Fruit fly (Drosophila melanogaster) whole organism, embryonic: ENCODE data around the gene CG43922.
A peak's percentile ranks its signal among the peaks of the same experiment; 100 is the strongest.

Experiments
- Adf1 ChIP-seq: fragments of 200-800 bp; sonication (Bioruptor generic); IDR thresholded peaks from 2 replicates; pipeline ENCODE4 v1.3.6; 2022; ENCODE audit warnings: missing biosample characterization, missing genetic modification characterization
- CG11696 ChIP-seq: fragments of 200-800 bp; sonication (Bioruptor generic); IDR thresholded peaks from 2 replicates; pipeline ENCODE4 v1.3.6; 2022; ENCODE audit warnings: missing biosample characterization, missing genetic modification characterization
- CG12391 ChIP-seq: fragments of 200-800 bp; sonication (Bioruptor generic); optimal IDR thresholded peaks from 3 replicates; lab custom pipeline; 2018; ENCODE audit warnings: missing biosample characterization, mild to moderate bottlenecking, missing genetic modification characterization, moderate library complexity
- CG13123 ChIP-seq: fragments of 200-800 bp; sonication (Bioruptor generic); optimal IDR thresholded peaks from 2 replicates; lab custom pipeline; 2016; ENCODE audit warnings: missing biosample characterization, missing genetic modification characterization
- CG13424 ChIP-seq: fragments of 200-800 bp; sonication (Bioruptor generic); optimal IDR thresholded peaks from 2 replicates; lab custom pipeline; 2019; ENCODE audit warnings: missing biosample characterization, mild to moderate bottlenecking, missing genetic modification characterization, moderate library complexity
- CG14441 ChIP-seq: fragments of 200-800 bp; sonication (Bioruptor generic); IDR thresholded peaks from 2 replicates; pipeline ENCODE4 v1.3.6; 2022; ENCODE audit warnings: missing biosample characterization, missing genetic modification characterization
- CG14710 ChIP-seq: fragments of 200-800 bp; sonication (Bioruptor generic); optimal IDR thresholded peaks from 3 replicates; lab custom pipeline; 2019; ENCODE audit warnings: missing biosample characterization, mild to moderate bottlenecking, missing genetic modification characterization, moderate library complexity
- CG17385 ChIP-seq: fragments of 200-800 bp; sonication (Bioruptor generic); optimal IDR thresholded peaks from 3 replicates; lab custom pipeline; 2018; ENCODE audit warnings: missing biosample characterization, mild to moderate bottlenecking, missing genetic modification characterization
- CG31388 ChIP-seq: fragments of 200-800 bp; sonication (Bioruptor generic); optimal IDR thresholded peaks from 2 replicates; lab custom pipeline; 2016; ENCODE audit warnings: missing biosample characterization, missing genetic modification characterization
- CG4854 ChIP-seq: fragments of 200-800 bp; sonication (Bioruptor generic); optimal IDR thresholded peaks from 2 replicates; lab custom pipeline; 2016; ENCODE audit warnings: missing biosample characterization, missing genetic modification characterization, inconsistent platforms
- CG6791 ChIP-seq: fragments of 200-800 bp; sonication (Bioruptor generic); IDR thresholded peaks from 3 replicates; pipeline ENCODE4 v1.3.6; 2022; ENCODE audit warnings: missing biosample characterization, missing genetic modification characterization; ENCODE audit not compliant: partially characterized antibody
- CG7271 ChIP-seq: fragments of 200-800 bp; sonication (Bioruptor generic); optimal IDR thresholded peaks from 2 replicates; lab custom pipeline; 2018; ENCODE audit warnings: missing biosample characterization, mild to moderate bottlenecking, missing genetic modification characterization, moderate library complexity
- CG8765 ChIP-seq: fragments of 200-800 bp; sonication (Bioruptor generic); IDR thresholded peaks from 2 replicates; pipeline ENCODE4 v1.3.6; 2022; ENCODE audit warnings: missing biosample characterization, missing genetic modification characterization
- Camta ChIP-seq: fragments of 200-800 bp; sonication (Bioruptor generic); optimal IDR thresholded peaks from 2 replicates; lab custom pipeline; 2016; ENCODE audit warnings: missing biosample characterization, missing genetic modification characterization
- CrebB ChIP-seq: fragments of 200-800 bp; sonication (Bioruptor generic); optimal IDR thresholded peaks from 3 replicates; lab custom pipeline; 2018; ENCODE audit warnings: missing biosample characterization, mild to moderate bottlenecking, missing genetic modification characterization
- Dek ChIP-seq: fragments of 200-800 bp; sonication (Bioruptor generic); optimal IDR thresholded peaks from 3 replicates; lab custom pipeline; 2019; ENCODE audit warnings: missing biosample characterization, mild to moderate bottlenecking, missing genetic modification characterization, moderate library complexity
- Doc2 ChIP-seq: fragments of 200-800 bp; sonication (Bioruptor generic); IDR thresholded peaks from 2 replicates; pipeline ENCODE4 v1.3.6; 2022; ENCODE audit warnings: missing biosample characterization, missing genetic modification characterization
- HHEX ChIP-seq: fragments of 200-800 bp; sonication (Bioruptor generic); optimal IDR thresholded peaks from 3 replicates; lab custom pipeline; 2017; ENCODE audit warnings: missing biosample characterization, mild to moderate bottlenecking, missing genetic modification characterization, missing genetic modification reagents
- MTF-1 ChIP-seq: fragments of 200-800 bp; sonication (Bioruptor generic); optimal IDR thresholded peaks from 2 replicates; lab custom pipeline; 2018; ENCODE audit warnings: missing biosample characterization, mild to moderate bottlenecking, missing genetic modification characterization, borderline replicate concordance
- Oli ChIP-seq: fragments of 200-800 bp; sonication (Bioruptor generic); optimal IDR thresholded peaks from 2 replicates; lab custom pipeline; 2018; ENCODE audit warnings: missing biosample characterization, mild to moderate bottlenecking, missing genetic modification characterization, moderate library complexity
- PHDP ChIP-seq: fragments of 200-800 bp; sonication (Bioruptor generic); optimal IDR thresholded peaks from 3 replicates; lab custom pipeline; 2018; ENCODE audit warnings: missing biosample characterization, mild to moderate bottlenecking, missing genetic modification characterization, moderate library complexity
- Spps ChIP-seq: fragments of 200-800 bp; sonication (Bioruptor generic); optimal IDR thresholded peaks from 2 replicates; lab custom pipeline; 2018; ENCODE audit warnings: missing biosample characterization, mild to moderate bottlenecking, missing genetic modification characterization
- YL-1 ChIP-seq: fragments of 200-800 bp; sonication (Bioruptor generic); optimal IDR thresholded peaks from 3 replicates; lab custom pipeline; 2017; ENCODE audit warnings: missing biosample characterization, mild to moderate bottlenecking, missing genetic modification characterization
- amos ChIP-seq: fragments of 200-800 bp; sonication (Bioruptor generic); IDR thresholded peaks from 2 replicates; pipeline ENCODE4 v1.3.6; 2022; ENCODE audit warnings: missing biosample characterization, missing genetic modification characterization; ENCODE audit not compliant: partially characterized antibody
- ase ChIP-seq: fragments of 200-800 bp; sonication (Bioruptor generic); IDR thresholded peaks from 3 replicates; pipeline ENCODE4 v1.3.6; 2022; ENCODE audit warnings: missing biosample characterization, missing genetic modification characterization
- caup ChIP-seq: fragments of 200-800 bp; sonication (Bioruptor generic); optimal IDR thresholded peaks from 3 replicates; lab custom pipeline; 2017; ENCODE audit warnings: missing biosample characterization, mild to moderate bottlenecking, missing genetic modification characterization, moderate library complexity; ENCODE audit not compliant: severe bottlenecking
- exex ChIP-seq: fragments of 200-800 bp; sonication (Bioruptor generic); optimal IDR thresholded peaks from 4 replicates; lab custom pipeline; 2018; ENCODE audit warnings: missing biosample characterization, mild to moderate bottlenecking, missing genetic modification characterization, moderate library complexity
- fd3F ChIP-seq: fragments of 200-800 bp; sonication (Bioruptor generic); optimal IDR thresholded peaks from 2 replicates; lab custom pipeline; 2018; ENCODE audit warnings: missing biosample characterization, mild to moderate bottlenecking, missing genetic modification characterization, moderate library complexity
- gfzf ChIP-seq: fragments of 200-800 bp; sonication (Bioruptor generic); optimal IDR thresholded peaks from 2 replicates; lab custom pipeline; 2016; ENCODE audit warnings: missing biosample characterization, mild to moderate bottlenecking, missing genetic modification characterization, moderate library complexity
- hth ChIP-seq: fragments of >200 bp; optimal IDR thresholded peaks from 2 replicates; lab custom pipeline; 2017; ENCODE audit warnings: inconsistent platforms
- mirr ChIP-seq: fragments of 200-800 bp; sonication (Bioruptor generic); optimal IDR thresholded peaks from 3 replicates; lab custom pipeline; 2018; ENCODE audit warnings: missing biosample characterization, mild to moderate bottlenecking, missing genetic modification characterization
- nau ChIP-seq: fragments of 200-800 bp; sonication (Bioruptor generic); optimal IDR thresholded peaks from 3 replicates; lab custom pipeline; 2017; ENCODE audit warnings: missing biosample characterization, mild to moderate bottlenecking, missing genetic modification characterization, missing genetic modification reagents
- oc ChIP-seq: fragments of 200-800 bp; sonication (Bioruptor generic); optimal IDR thresholded peaks from 2 replicates; lab custom pipeline; 2018; ENCODE audit warnings: missing biosample characterization, mild to moderate bottlenecking, missing genetic modification characterization, moderate library complexity
- peb ChIP-seq: fragments of 200-800 bp; sonication (Bioruptor generic); IDR thresholded peaks from 2 replicates; pipeline ENCODE4 v1.3.6; 2022; ENCODE audit warnings: missing biosample characterization, missing genetic modification characterization
- pfk ChIP-seq: fragments of 200-800 bp; sonication (Bioruptor generic); optimal IDR thresholded peaks from 2 replicates; lab custom pipeline; 2018; ENCODE audit warnings: missing biosample characterization, mild to moderate bottlenecking, missing genetic modification characterization, moderate library complexity
- pnt ChIP-seq: fragments of 200-800 bp; sonication (Bioruptor generic); optimal IDR thresholded peaks from 3 replicates; lab custom pipeline; 2016; ENCODE audit warnings: missing biosample characterization, missing genetic modification characterization
- ranshi ChIP-seq: fragments of 200-800 bp; sonication (Bioruptor generic); IDR thresholded peaks from 2 replicates; pipeline ENCODE4 v1.3.6; 2022; ENCODE audit warnings: missing biosample characterization, missing genetic modification characterization
- slbo ChIP-seq: fragments of 200-800 bp; sonication (Bioruptor generic); IDR thresholded peaks from 2 replicates; pipeline ENCODE4 v1.3.6; 2022; ENCODE audit warnings: missing biosample characterization, missing genetic modification characterization
- sob ChIP-seq: fragments of 200-800 bp; sonication (Bioruptor generic); IDR thresholded peaks from 2 replicates; pipeline ENCODE4 v1.3.6; 2022; ENCODE audit warnings: missing biosample characterization, missing genetic modification characterization
- sqz ChIP-seq: fragments of 200-800 bp; sonication (Bioruptor generic); optimal IDR thresholded peaks from 3 replicates; lab custom pipeline; 2018; ENCODE audit warnings: missing biosample characterization, mild to moderate bottlenecking, missing genetic modification characterization
- ssp ChIP-seq: fragments of 200-800 bp; sonication (Bioruptor generic); IDR thresholded peaks from 2 replicates; pipeline ENCODE4 v1.3.6; 2022; ENCODE audit warnings: missing biosample characterization, missing genetic modification characterization
- ttk ChIP-seq: fragments of 200-800 bp; sonication (Bioruptor generic); IDR thresholded peaks from 2 replicates; pipeline ENCODE4 v2.1.2; 2022; ENCODE audit warnings: missing biosample characterization, missing genetic modification characterization
- vnd ChIP-seq: fragments of 200-800 bp; sonication (Bioruptor generic); IDR thresholded peaks from 3 replicates; pipeline ENCODE4 v1.3.6; 2022; ENCODE audit warnings: missing biosample characterization, missing genetic modification characterization; ENCODE audit not compliant: partially characterized antibody
- wor ChIP-seq: fragments of 200-800 bp; sonication (Bioruptor generic); IDR thresholded peaks from 2 replicates; pipeline ENCODE4 v1.3.6; 2022; ENCODE audit warnings: missing biosample characterization, missing genetic modification characterization

Gene CG43922

DNA sequence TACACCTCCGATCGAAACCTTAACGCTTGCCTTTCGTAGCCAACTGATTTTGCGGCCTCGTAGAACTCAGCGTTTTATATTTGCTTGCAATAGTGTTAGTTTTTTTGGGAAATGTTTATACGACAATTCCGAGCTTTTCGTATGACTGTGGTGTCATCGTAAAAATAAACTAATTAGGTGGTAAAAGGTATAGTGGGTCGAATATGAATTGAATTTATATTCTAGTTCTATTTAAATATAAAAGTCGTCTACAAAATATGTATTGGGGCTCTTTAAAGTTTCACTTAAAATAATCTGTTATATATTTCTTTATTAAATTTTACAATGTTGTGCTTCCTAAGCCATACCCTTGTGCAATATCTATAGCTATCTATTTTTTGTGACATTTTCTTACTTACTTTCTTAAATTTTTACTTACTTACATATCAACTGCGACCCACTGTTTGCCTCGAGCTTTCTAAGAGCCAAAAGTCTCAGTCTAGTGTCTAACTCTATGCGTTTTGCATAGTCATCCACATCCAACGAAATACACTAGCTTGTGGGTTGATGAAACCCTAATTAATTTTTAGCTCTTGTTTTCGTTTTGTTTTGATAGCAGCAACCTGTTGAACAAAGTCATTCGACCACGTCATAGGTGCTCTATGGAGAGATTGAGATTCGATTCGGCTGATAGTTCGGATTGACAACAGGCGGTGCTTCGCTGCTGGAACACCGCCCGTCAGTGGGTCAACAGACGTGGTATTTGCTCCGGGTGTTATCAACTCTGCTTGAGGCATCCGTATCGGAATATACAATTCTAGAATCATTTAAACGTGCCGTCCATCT lies 42.6 kb upstream of the CG43922 start, which contains the start of gene CG9498 (continued):
- TF ChIP-seq CG12391 (tag; lab: Kevin White, UChicago): peak; percentile 86
- peak; percentile 94 for TF ChIP-seq Dek (tag; lab: Kevin White, UChicago)
- TF ChIP-seq ttk (GFP tag; lab: Robert Waterston, UW): peak; percentile 62
- no peak for TF ChIP-seq CG13123
- no peak; the same call in 1 of the 2 replicates for TF ChIP-seq ssp (GFP tag; lab: Robert Waterston, UW)
- no peak for TF ChIP-seq Doc2 (GFP tag; lab: Robert Waterston, UW)
- TF ChIP-seq pnt (GFP tag; lab: Kevin White, UChicago): peak; percentile 18
- TF ChIP-seq CG11696 (GFP tag; lab: Robert Waterston, UW): peak; percentile 64
- TF ChIP-seq fd3F: peak; percentile 76
- peak; percentile 79 for TF ChIP-seq Oli
- TF ChIP-seq HHEX: peak; percentile 91
- peak; percentile 62; the same call in 1 of the 2 replicates for TF ChIP-seq ranshi
- TF ChIP-seq wor (GFP tag; lab: Robert Waterston, UW): no peak
- TF ChIP-seq oc (tag; lab: Kevin White, UChicago): peak; percentile 24
- peak; percentile 57 for TF ChIP-seq sob (GFP tag; lab: Robert Waterston, UW)
- no peak for TF ChIP-seq MTF-1
- TF ChIP-seq nau: peak; percentile 50
- peak; percentile 91 for TF ChIP-seq PHDP (tag; lab: Kevin White, UChicago)
- TF ChIP-seq CG13424 (tag; lab: Kevin White, UChicago): peak; percentile 89
- peak; percentile 4 for TF ChIP-seq Camta (GFP tag; lab: Kevin White, UChicago)
- TF ChIP-seq CG4854: no peak

DNA sequence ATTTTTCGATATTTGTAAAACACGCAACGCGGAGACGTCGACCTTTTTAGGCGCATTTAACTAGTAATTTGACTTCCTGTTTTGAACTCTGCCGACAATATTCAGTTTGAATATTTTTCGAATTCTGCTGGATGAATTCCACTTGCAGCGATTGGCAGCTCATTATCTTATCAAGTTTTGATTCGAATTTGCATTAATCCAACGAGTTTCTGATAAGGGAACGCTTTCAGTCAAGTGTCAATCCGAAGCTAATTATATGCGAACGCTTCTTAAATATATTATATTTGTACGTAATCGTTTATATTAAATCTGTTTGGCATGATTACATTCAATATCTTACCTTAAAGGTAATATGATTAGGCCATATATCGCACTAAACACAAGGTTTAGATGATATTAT lies 39.8 kb upstream of the CG43922 start, which contains the start of gene CG9497:
CG9497 (minus strand) TSS at position 101 of the 400 bp plus-strand sequence.
- TF ChIP-seq exex (tag; lab: Kevin White, UChicago) (peak; percentile 22), sqz (GFP tag; lab: Kevin White, UChicago) (no peak)

DNA sequence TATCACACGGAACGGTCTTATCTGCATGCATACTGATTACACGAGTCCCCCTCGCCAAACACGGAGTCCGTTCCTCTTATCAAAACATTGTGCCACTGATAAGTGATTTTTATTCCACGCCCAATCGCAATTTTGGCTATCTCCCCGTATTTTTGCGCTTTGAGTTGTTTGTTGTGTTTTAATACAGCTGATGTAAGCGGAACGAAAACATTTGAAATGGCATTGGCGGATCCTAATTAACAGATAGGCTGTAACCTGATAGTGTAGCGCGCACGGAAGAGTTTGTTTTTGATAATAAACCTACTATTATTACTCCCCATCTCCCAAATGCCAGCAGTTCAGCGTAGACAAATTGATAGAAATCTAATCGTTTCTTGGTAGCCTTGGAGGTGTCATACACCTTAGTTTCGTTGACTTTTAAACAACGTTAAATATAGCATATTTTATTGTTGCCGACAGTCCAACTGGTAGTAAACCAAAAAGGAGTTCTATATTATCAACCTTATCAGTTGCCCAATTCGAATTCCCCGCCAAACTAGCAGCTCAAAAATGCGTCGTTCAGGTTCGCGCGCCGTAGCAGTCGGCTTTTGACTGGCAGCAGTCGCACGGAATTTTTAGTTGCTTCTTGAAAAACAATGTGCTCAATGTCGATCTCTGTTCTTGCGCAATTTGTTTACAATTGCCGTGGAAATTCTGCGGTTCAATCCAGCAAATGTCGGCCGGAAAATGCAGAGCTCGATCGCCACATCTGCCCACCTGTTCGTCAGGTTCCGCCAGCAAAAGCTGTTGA lies 34.7 kb upstream of the CG43922 start:
- TF ChIP-seq amos (GFP tag; lab: Robert Waterston, UW) (peak; percentile 44; the same call in 1 of the 2 replicates), YL-1 (GFP tag; lab: Kevin White, UChicago) (peak; percentile 56), nau (no peak), CG17385 (GFP tag; lab: Kevin White, UChicago) (no peak), pfk (GFP tag; lab: Kevin White, UChicago) (peak; percentile 13), slbo (GFP tag; lab: Robert Waterston, UW) (peak; percentile 58), vnd (no peak), gfzf (GFP tag; lab: Kevin White, UChicago) (peak; percentile 92), CrebB (tag; lab: Kevin White, UChicago) (no peak), Spps (tag; lab: Kevin White, UChicago) (no peak), Adf1 (GFP tag; lab: Robert Waterston, UW) (0 out of 2 replicates have a peak, but pooled peaks have one; percentile 9), CG12391 (tag; lab: Kevin White, UChicago) (no peak), hth (lab: Kevin White, UChicago) (no peak), peb (GFP tag; lab: Robert Waterston, UW) (no peak), mirr (GFP tag; lab: Kevin White, UChicago) (peak; percentile 100), CG14710 (peak; percentile 21), CG6791 (peak; percentile 60; the same call in 2 of the 3 replicates), CG8765 (GFP tag; lab: Robert Waterston, UW) (0 out of 2 replicates have a peak, but pooled peaks have one; percentile 16), caup (peak; percentile 62), CG14441 (peak; percentile 43; the same call in 1 of the 2 replicates), CG7271 (tag; lab: Kevin White, UChicago) (no peak), ase (GFP tag; lab: Robert Waterston, UW) (no peak), CG31388 (GFP tag; lab: Kevin White, UChicago) (no peak)
